Worm (Caenorhabditis elegans) whole organism, late embryonic: ENCODE measurements around the gene nhr-153.
"Not testable (repeated sequence)": the region's sequence is repeated elsewhere in the genome, so short reads cannot be mapped to it uniquely, and the experiment has no call there.

Experiments
- C38D4.7 ChIP-seq: fragments of 200-800 bp; sonication (Bioruptor generic); optimal IDR thresholded peaks from 2 replicates; lab custom pipeline; 2018; ENCODE audit warnings: mild to moderate bottlenecking, missing genetic modification characterization, moderate library complexity, missing compliant biosample characterization
- K02D7.2 ChIP-seq: sonication (generic microtip); optimal IDR thresholded peaks from 2 replicates; lab custom pipeline; 2017; ENCODE audit warnings: mild to moderate bottlenecking, missing genetic modification characterization, missing compliant biosample characterization
- K09A11.1 ChIP-seq: sonication (generic microtip); optimal IDR thresholded peaks from 2 replicates; lab custom pipeline; 2017; ENCODE audit warnings: antibody characterized with exemption, mild to moderate bottlenecking, missing genetic modification characterization, missing compliant biosample characterization; ENCODE audit not compliant: insufficient read depth
- ama-1 ChIP-seq: fragments of 150-350 bp; optimal IDR thresholded peaks from 2 replicates; lab custom pipeline; 2014
- ceh-14 ChIP-seq: sonication (generic microtip); optimal IDR thresholded peaks from 2 replicates; lab custom pipeline; 2016; ENCODE audit warnings: missing genotype, missing genetic modification characterization, missing compliant biosample characterization
- ceh-19 ChIP-seq: fragments of 200-800 bp; sonication (Bioruptor generic); optimal IDR thresholded peaks from 2 replicates; lab custom pipeline; 2018; ENCODE audit warnings: mild to moderate bottlenecking, missing genetic modification characterization, missing compliant biosample characterization
- ceh-2 ChIP-seq: sonication (generic microtip); optimal IDR thresholded peaks from 2 replicates; lab custom pipeline; 2016; ENCODE audit warnings: missing genotype, missing genetic modification characterization, missing compliant biosample characterization
- ceh-22 ChIP-seq: sonication (generic microtip); optimal IDR thresholded peaks from 2 replicates; lab custom pipeline; 2017; ENCODE audit warnings: missing biosample characterization, missing genetic modification characterization
- ceh-30 ChIP-seq: fragments of 150-350 bp; optimal IDR thresholded peaks from 2 replicates; lab custom pipeline; 2014; ENCODE audit warnings: missing biosample characterization, missing genetic modification characterization
- ceh-9 ChIP-seq: sonication (generic microtip); optimal IDR thresholded peaks from 2 replicates; lab custom pipeline; 2016; ENCODE audit warnings: mild to moderate bottlenecking, missing genetic modification characterization, inconsistent platforms, missing compliant biosample characterization
- dve-1 ChIP-seq: sonication (generic microtip); optimal IDR thresholded peaks from 2 replicates; lab custom pipeline; 2017; ENCODE audit warnings: antibody characterized with exemption, mild to moderate bottlenecking, missing genetic modification characterization, missing compliant biosample characterization
- elt-2 ChIP-seq: sonication (generic microtip); optimal IDR thresholded peaks from 2 replicates; lab custom pipeline; 2016; ENCODE audit warnings: missing genetic modification reagents, missing genetic modification characterization, missing compliant biosample characterization
- ets-4 ChIP-seq: sonication (generic microtip); optimal IDR thresholded peaks from 2 replicates; lab custom pipeline; 2016; ENCODE audit warnings: missing genetic modification characterization, missing compliant biosample characterization
- eyg-1 ChIP-seq: sonication (generic microtip); optimal IDR thresholded peaks from 2 replicates; lab custom pipeline; 2016; ENCODE audit warnings: missing genotype, missing genetic modification characterization, missing compliant biosample characterization
- fax-1 ChIP-seq: sonication (generic microtip); optimal IDR thresholded peaks from 2 replicates; lab custom pipeline; 2016; ENCODE audit warnings: missing genotype, missing genetic modification characterization, missing compliant biosample characterization
- fkh-10 ChIP-seq: fragments of 150-350 bp; optimal IDR thresholded peaks from 2 replicates; lab custom pipeline; 2014; ENCODE audit warnings: missing biosample characterization, missing genetic modification reagents, missing genetic modification characterization
- gmeb-2 ChIP-seq: sonication (generic microtip); optimal IDR thresholded peaks from 2 replicates; lab custom pipeline; 2016; ENCODE audit warnings: missing genetic modification characterization, inconsistent platforms, missing compliant biosample characterization
- hlh-13 ChIP-seq: fragments of 200-800 bp; sonication (Bioruptor generic); optimal IDR thresholded peaks from 2 replicates; lab custom pipeline; 2018; ENCODE audit warnings: mild to moderate bottlenecking, missing genetic modification characterization, missing compliant biosample characterization
- hlh-15 ChIP-seq: sonication (generic microtip); optimal IDR thresholded peaks from 2 replicates; lab custom pipeline; 2016; ENCODE audit warnings: missing genetic modification characterization, missing compliant biosample characterization
- hlh-30 ChIP-seq: sonication (generic microtip); optimal IDR thresholded peaks from 2 replicates; lab custom pipeline; 2017; ENCODE audit warnings: antibody characterized with exemption, missing genetic modification characterization, missing compliant biosample characterization; ENCODE audit not compliant: insufficient read depth
- hlh-6 ChIP-seq: sonication (generic microtip); optimal IDR thresholded peaks from 2 replicates; lab custom pipeline; 2016; ENCODE audit warnings: missing genotype, missing genetic modification characterization, missing compliant biosample characterization
- lim-6 ChIP-seq: sonication (generic microtip); optimal IDR thresholded peaks from 2 replicates; lab custom pipeline; 2016; ENCODE audit warnings: missing genetic modification characterization, missing compliant biosample characterization
- madf-2 ChIP-seq: sonication (generic microtip); optimal IDR thresholded peaks from 2 replicates; lab custom pipeline; 2017; ENCODE audit warnings: missing genetic modification characterization, missing compliant biosample characterization
- mec-3 ChIP-seq: sonication (generic microtip); optimal IDR thresholded peaks from 2 replicates; lab custom pipeline; 2016; ENCODE audit warnings: borderline replicate concordance, missing genetic modification characterization, missing compliant biosample characterization
- nhr-11 ChIP-seq: fragments of 150-350 bp; optimal IDR thresholded peaks from 2 replicates; lab custom pipeline; 2014; ENCODE audit warnings: missing biosample characterization, missing genetic modification characterization
- nhr-232 ChIP-seq: sonication (generic microtip); optimal IDR thresholded peaks from 2 replicates; lab custom pipeline; 2016; ENCODE audit warnings: missing genetic modification characterization, missing compliant biosample characterization
- pha-2 ChIP-seq: sonication (generic microtip); optimal IDR thresholded peaks from 2 replicates; lab custom pipeline; 2017; ENCODE audit warnings: mild to moderate bottlenecking, missing genetic modification characterization, missing compliant biosample characterization
- pha-4 ChIP-seq: fragments of 150-350 bp; optimal IDR thresholded peaks from 2 replicates; lab custom pipeline; 2018; ENCODE audit warnings: missing biosample characterization, missing genetic modification reagents, missing genetic modification characterization
- pqm-1 ChIP-seq: sonication (generic microtip); optimal IDR thresholded peaks from 2 replicates; lab custom pipeline; 2016; ENCODE audit warnings: missing genetic modification characterization, missing compliant biosample characterization
- rnt-1 ChIP-seq: sonication (generic microtip); optimal IDR thresholded peaks from 2 replicates; lab custom pipeline; 2016; ENCODE audit warnings: missing genetic modification characterization, missing compliant biosample characterization
- sox-4 ChIP-seq: sonication (generic microtip); optimal IDR thresholded peaks from 2 replicates; lab custom pipeline; 2017; ENCODE audit warnings: mild to moderate bottlenecking, missing genetic modification characterization, inconsistent platforms, missing compliant biosample characterization
- unc-3 ChIP-seq, 2 experiments: fragments of 200-800 bp in 1 of 2; sonication (Bioruptor generic) in 1 of 2; sonication (generic microtip) in 1 of 2; conservative IDR thresholded peaks in 1 of 2; optimal IDR thresholded peaks in 1 of 2; 2 replicates each; pipeline versions ENCODE4 v1.3.6 to Lab custom; 2016 to 2022; ENCODE audit warnings: missing compliant biosample characterization in 2 of 2, missing genetic modification characterization in 2 of 2, missing genetic modification reagents in 1 of 2
- unc-42 ChIP-seq: sonication (generic microtip); optimal IDR thresholded peaks from 2 replicates; lab custom pipeline; 2016; ENCODE audit warnings: missing genotype, missing genetic modification characterization, missing compliant biosample characterization

Gene nhr-153

ce11 chrV:12117567-12118053 lies 13.6 kb downstream of the nhr-153 start, which contains the start of gene C13C4.8:
TSS of gene C13C4.8 (plus strand) at chrV:12118003.
- TF ChIP-seq hlh-6 (tag; lab: Kevin White, UChicago) = no peak
- TF ChIP-seq elt-2 (tag; lab: Kevin White, UChicago) = no peak
- no peak for TF ChIP-seq mec-3 (tag; lab: Kevin White, UChicago)
- TF ChIP-seq ceh-2 (tag; lab: Kevin White, UChicago) = no peak
- no peak for TF ChIP-seq pqm-1 (tag; lab: Kevin White, UChicago)
- no peak for TF ChIP-seq K02D7.2
- TF ChIP-seq sox-4 (tag; lab: Kevin White, UChicago) = no peak
- TF ChIP-seq, all 69 proteins: peak for 0

ce11 chrV:12120381-12120780 lies 16.4 kb downstream of the nhr-153 start, which contains the start of gene C13C4.7:
TSS of gene C13C4.7 (minus strand) at chrV:12120481.
- no peak for TF ChIP-seq ceh-30 (tag; lab: Kevin White, UChicago)
- TF ChIP-seq nhr-232 (tag; lab: Kevin White, UChicago) = no peak
- no peak for TF ChIP-seq mec-3 (tag; lab: Kevin White, UChicago)
- no peak for TF ChIP-seq ceh-19 (GFP tag; lab: Kevin White, UChicago)
- TF ChIP-seq unc-42 (tag; lab: Kevin White, UChicago) = no peak
- TF ChIP-seq madf-2 (tag; lab: Kevin White, UChicago) = no peak
- TF ChIP-seq ceh-14 (tag; lab: Kevin White, UChicago) = no peak
- TF ChIP-seq hlh-30 (tag; lab: Kevin White, UChicago) = no peak
- TF ChIP-seq K09A11.1 (tag; lab: Kevin White, UChicago) = no peak
- no peak for TF ChIP-seq pha-2 (tag; lab: Kevin White, UChicago)
- no peak for TF ChIP-seq lim-6

DNA sequence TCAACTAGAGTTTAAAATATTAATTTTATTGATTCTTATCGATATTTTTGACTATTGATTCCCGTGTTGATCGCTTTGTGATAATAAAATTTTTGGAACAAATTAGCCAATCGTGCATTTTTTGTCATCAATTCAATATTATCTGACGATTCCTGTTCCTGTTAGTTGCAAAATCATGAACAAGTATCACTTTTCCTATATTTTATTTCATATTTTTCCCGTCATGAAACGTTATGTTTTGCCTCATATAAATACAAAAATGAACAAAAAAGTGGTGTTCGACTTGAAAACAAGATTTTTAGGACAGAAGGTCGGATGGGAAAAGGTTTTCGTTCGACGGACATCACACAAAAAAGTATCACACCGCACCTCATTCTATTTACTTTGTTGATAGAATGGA lies 17.3 kb downstream of the nhr-153 start, which contains the start of gene C13C4.6:
C13C4.6 (plus strand) TSS at position 301 of the 400 bp plus-strand sequence.
- TF ChIP-seq hlh-15 (tag; lab: Kevin White, UChicago) (no peak), fkh-10 (GFP tag; lab: Kevin White, UChicago) (no peak), ama-1 (no peak), ceh-22 (tag; lab: Kevin White, UChicago) (no peak), C38D4.7 (GFP tag; lab: Kevin White, UChicago) (no peak), eyg-1 (tag; lab: Kevin White, UChicago) (no peak), ets-4 (tag; lab: Kevin White, UChicago) (no peak)

ce11 chrV:12130688-12131087 lies 26.7 kb downstream of the nhr-153 start, which contains the start of gene C27A7.6:
TSS of gene C27A7.6 (minus strand) at chrV:12130788.
- not testable (repeated sequence) for TF ChIP-seq ceh-9 (tag; lab: Kevin White, UChicago); nhr-11; gmeb-2 (tag; lab: Kevin White, UChicago)

DNA sequence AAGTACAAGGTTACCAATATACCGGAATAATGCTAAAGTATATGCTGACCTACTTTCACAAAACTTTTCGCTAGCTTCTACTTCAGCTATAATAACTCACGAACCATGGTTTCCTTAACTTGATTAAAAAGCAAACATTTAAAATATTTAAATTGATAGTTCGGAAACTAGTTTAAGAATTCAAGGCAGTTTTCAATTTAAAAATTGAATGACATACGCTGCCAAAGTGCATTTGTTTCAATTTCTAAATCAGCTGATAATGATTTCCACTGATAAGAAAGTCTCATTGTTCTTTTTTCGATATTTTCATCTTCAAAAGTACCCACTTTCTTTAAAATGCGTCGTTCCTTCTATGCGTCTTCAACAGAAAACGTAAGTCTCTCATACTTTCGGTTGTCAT lies 27.1 kb downstream of the nhr-153 start, which contains the start of gene enpp-1:
enpp-1 (plus strand) TSS at position 301 of the 400 bp plus-strand sequence.
- not testable (repeated sequence) for TF ChIP-seq sox-4, hlh-30, dve-1 (tag; lab: Kevin White, UChicago)

DNA sequence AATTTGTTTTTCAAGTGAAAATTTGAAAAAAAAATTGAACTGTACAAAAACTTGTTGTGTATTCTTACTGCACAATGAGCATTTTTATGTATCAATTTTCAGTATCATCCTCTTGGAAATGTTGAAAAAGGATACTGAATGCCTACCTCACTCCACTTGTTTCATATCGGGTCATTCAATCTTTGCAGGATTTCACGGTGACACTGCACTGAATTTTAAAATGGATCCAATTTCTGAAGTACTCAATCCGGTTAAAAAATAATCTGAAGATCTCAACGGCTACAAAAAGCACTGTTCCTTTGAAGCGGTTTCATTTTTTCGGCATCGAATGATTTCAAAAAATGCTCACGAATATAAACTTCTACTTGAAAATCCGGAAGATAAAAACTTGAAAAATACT lies 33.9 kb downstream of the nhr-153 start:
- TF ChIP-seq madf-2 (tag; lab: Kevin White, UChicago) (no peak), fkh-10 (GFP tag; lab: Kevin White, UChicago) (no peak), ceh-14 (tag; lab: Kevin White, UChicago) (no peak), ama-1 (no peak), unc-3 (GFP tag; conservative IDR thresholded peaks at IDR 0.05; lab: Robert Waterston, UW) (no peak), unc-3 (tag; optimal IDR thresholded peaks at IDR 0.05; lab: Kevin White, UChicago) (no peak), hlh-13 (GFP tag; lab: Kevin White, UChicago) (no peak), pha-4 (no peak), rnt-1 (no peak), ets-4 (tag; lab: Kevin White, UChicago) (no peak), hlh-15 (tag; lab: Kevin White, UChicago) (no peak), fax-1 (tag; lab: Kevin White, UChicago) (no peak)
